Worm (Caenorhabditis elegans) whole organism, young adult: ENCODE measurements around the gene F20D6.12.

Experiments used
- B0261.1 ChIP-seq: sonication (generic microtip); optimal IDR thresholded peaks from 2 replicates; lab custom pipeline; 2016; ENCODE audit warnings: mild to moderate bottlenecking, missing genetic modification characterization, moderate library complexity, missing compliant biosample characterization
- B0336.3 ChIP-seq: fragments of 200-800 bp; sonication (Bioruptor generic); IDR thresholded peaks from 2 replicates; pipeline ENCODE4 v1.3.6; 2022; ENCODE audit warnings: missing genetic modification characterization, missing compliant biosample characterization
- F10E7.11 ChIP-seq: sonication (generic microtip); optimal IDR thresholded peaks from 2 replicates; lab custom pipeline; 2017; ENCODE audit warnings: mild to moderate bottlenecking, missing genetic modification characterization, moderate library complexity, missing compliant biosample characterization
- F57C9.4 ChIP-seq: sonication (generic microtip); optimal IDR thresholded peaks from 2 replicates; lab custom pipeline; 2017; ENCODE audit warnings: mild to moderate bottlenecking, missing genetic modification characterization, missing compliant biosample characterization
- K11D2.4 ChIP-seq: fragments of 200-800 bp; sonication (Bioruptor generic); IDR thresholded peaks from 2 replicates; pipeline ENCODE4 v1.3.6; 2022; ENCODE audit warnings: missing genetic modification reagents, missing genetic modification characterization, missing compliant biosample characterization
- Y56A3A.18 ChIP-seq: fragments of 200-800 bp; sonication (Bioruptor generic); IDR thresholded peaks from 2 replicates; pipeline ENCODE4 v1.3.6; 2022; ENCODE audit warnings: missing genetic modification reagents, missing genetic modification characterization, missing compliant biosample characterization
- Y67H2A.10 ChIP-seq: fragments of 200-800 bp; sonication (Bioruptor generic); conservative IDR thresholded peaks from 2 replicates; pipeline ENCODE4 v1.3.6; 2022; ENCODE audit warnings: missing genetic modification reagents, missing genetic modification characterization, missing compliant biosample characterization
- akir-1 ChIP-seq: fragments of 200-800 bp; sonication (Bioruptor generic); optimal IDR thresholded peaks from 2 replicates; lab custom pipeline; 2018; ENCODE audit warnings: mild to moderate bottlenecking, missing genetic modification characterization, moderate library complexity, missing compliant biosample characterization
- aptf-3 ChIP-seq: fragments of 200-800 bp; sonication (Bioruptor generic); IDR thresholded peaks from 2 replicates; pipeline ENCODE4 v1.3.6; 2022; ENCODE audit warnings: missing genetic modification characterization, missing compliant biosample characterization
- attf-5 ChIP-seq: fragments of 200-800 bp; sonication (Bioruptor generic); optimal IDR thresholded peaks from 2 replicates; lab custom pipeline; 2018; ENCODE audit warnings: mild to moderate bottlenecking, missing genetic modification characterization, missing compliant biosample characterization
- bed-1 ChIP-seq: fragments of 200-800 bp; sonication (Bioruptor generic); IDR thresholded peaks from 2 replicates; pipeline ENCODE4 v1.3.6; 2022; ENCODE audit warnings: missing genetic modification reagents, missing genetic modification characterization, missing compliant biosample characterization
- ceh-100 ChIP-seq: fragments of 200-800 bp; sonication (Bioruptor generic); IDR thresholded peaks from 2 replicates; pipeline ENCODE4 v1.3.6; 2022; ENCODE audit warnings: missing genetic modification reagents, missing genetic modification characterization, missing compliant biosample characterization
- ceh-27 ChIP-seq: fragments of 200-800 bp; sonication (Bioruptor generic); optimal IDR thresholded peaks from 2 replicates; lab custom pipeline; 2018; ENCODE audit warnings: mild to moderate bottlenecking, missing genetic modification characterization, moderate library complexity, missing compliant biosample characterization
- ceh-91 ChIP-seq: fragments of 200-800 bp; sonication (Bioruptor generic); IDR thresholded peaks from 2 replicates; pipeline ENCODE4 v1.3.6; 2022; ENCODE audit warnings: missing genetic modification reagents, missing genetic modification characterization, missing compliant biosample characterization
- chd-7 ChIP-seq: sonication (generic microtip); optimal IDR thresholded peaks from 2 replicates; lab custom pipeline; 2016; ENCODE audit warnings: mild to moderate bottlenecking, missing genetic modification characterization, moderate library complexity, missing compliant biosample characterization
- die-1 ChIP-seq: sonication (generic microtip); optimal IDR thresholded peaks from 2 replicates; lab custom pipeline; 2016; ENCODE audit warnings: missing genotype, mild to moderate bottlenecking, missing genetic modification characterization, missing compliant biosample characterization
- egl-18 ChIP-seq: fragments of 200-800 bp; sonication (Bioruptor generic); IDR thresholded peaks from 2 replicates; pipeline ENCODE4 v1.3.6; 2022; ENCODE audit warnings: missing genetic modification reagents, missing genetic modification characterization, missing compliant biosample characterization
- ekl-4 ChIP-seq: fragments of 200-800 bp; sonication (Bioruptor generic); IDR thresholded peaks from 2 replicates; pipeline ENCODE4 v1.3.6; 2022; ENCODE audit warnings: missing genetic modification reagents, missing genetic modification characterization, missing compliant biosample characterization
- fkh-3 ChIP-seq: sonication (generic microtip); optimal IDR thresholded peaks from 2 replicates; lab custom pipeline; 2016; ENCODE audit warnings: mild to moderate bottlenecking, missing genetic modification characterization, missing compliant biosample characterization
- gei-17 ChIP-seq: fragments of 200-800 bp; sonication (Bioruptor generic); optimal IDR thresholded peaks from 2 replicates; lab custom pipeline; 2018; ENCODE audit warnings: mild to moderate bottlenecking, missing genetic modification characterization, missing compliant biosample characterization
- him-1 ChIP-seq: sonication (generic microtip); optimal IDR thresholded peaks from 2 replicates; lab custom pipeline; 2016; ENCODE audit warnings: missing genotype, missing genetic modification reagents, missing genetic modification characterization, missing compliant biosample characterization
- let-526 ChIP-seq: fragments of 200-800 bp; sonication (Bioruptor generic); IDR thresholded peaks from 2 replicates; pipeline ENCODE4 v1.3.6; 2022; ENCODE audit warnings: missing genetic modification reagents, missing genetic modification characterization, missing compliant biosample characterization
- let-607 ChIP-seq, 2 experiments: fragments of 200-800 bp in 1 of 2; sonication (Bioruptor generic) in 1 of 2; sonication (generic microtip) in 1 of 2; optimal IDR thresholded peaks; 2 replicates each; lab custom pipeline; 2016 to 2018; ENCODE audit warnings: mild to moderate bottlenecking in 2 of 2, missing compliant biosample characterization in 2 of 2, missing genetic modification characterization in 2 of 2, moderate library complexity in 2 of 2, missing genotype in 1 of 2
- lin-35 ChIP-seq, 3 experiments: fragments of 150-350 bp in 2 of 3; sonication (generic microtip) in 1 of 3; optimal IDR thresholded peaks; 2 replicates each; lab custom pipeline; 2014 to 2018; ENCODE audit warnings: missing biosample characterization in 3 of 3, missing genetic modification characterization in 3 of 3, missing genetic modification reagents in 3 of 3
- lin-54 ChIP-seq: fragments of 200-800 bp; sonication (Bioruptor generic); optimal IDR thresholded peaks from 2 replicates; lab custom pipeline; 2018; ENCODE audit warnings: mild to moderate bottlenecking, missing genetic modification characterization, missing compliant biosample characterization
- lsl-1 ChIP-seq: fragments of 200-800 bp; sonication (Bioruptor generic); optimal IDR thresholded peaks from 2 replicates; lab custom pipeline; 2018; ENCODE audit warnings: mild to moderate bottlenecking, missing genetic modification characterization, moderate library complexity, missing compliant biosample characterization
- lsy-27 ChIP-seq: sonication (generic microtip); optimal IDR thresholded peaks from 2 replicates; lab custom pipeline; 2017; ENCODE audit warnings: missing genetic modification characterization, mild to moderate bottlenecking, missing compliant biosample characterization, antibody characterized with exemption, missing genotype, borderline replicate concordance; ENCODE audit not compliant: insufficient read depth
- madf-8 ChIP-seq: fragments of 200-800 bp; sonication (Bioruptor generic); conservative IDR thresholded peaks from 2 replicates; pipeline ENCODE4 v1.3.6; 2022; ENCODE audit warnings: missing genetic modification reagents, missing genetic modification characterization, missing compliant biosample characterization
- nfya-2 ChIP-seq: fragments of 200-800 bp; sonication (Bioruptor generic); IDR thresholded peaks from 2 replicates; pipeline ENCODE4 v1.3.6; 2022; ENCODE audit warnings: missing genetic modification reagents, missing genetic modification characterization, missing compliant biosample characterization
- nfyb-1 ChIP-seq: fragments of 200-800 bp; sonication (Bioruptor generic); IDR thresholded peaks from 2 replicates; pipeline ENCODE4 v1.3.6; 2022; ENCODE audit warnings: missing genetic modification reagents, missing genetic modification characterization, missing compliant biosample characterization
- nhr-120 ChIP-seq: fragments of 200-800 bp; sonication (Bioruptor generic); IDR thresholded peaks from 2 replicates; pipeline ENCODE4 v1.3.6; 2022; ENCODE audit warnings: missing genetic modification characterization, missing compliant biosample characterization
- nhr-90 ChIP-seq: sonication (generic microtip); optimal IDR thresholded peaks from 2 replicates; lab custom pipeline; 2016; ENCODE audit warnings: missing genotype, mild to moderate bottlenecking, missing genetic modification characterization, missing compliant biosample characterization
- rcor-1 ChIP-seq: fragments of 200-800 bp; sonication (Bioruptor generic); IDR thresholded peaks from 2 replicates; pipeline ENCODE4 v1.3.6; 2022; ENCODE audit warnings: missing genetic modification reagents, missing genetic modification characterization, missing compliant biosample characterization
- repo-1 ChIP-seq: sonication (generic microtip); optimal IDR thresholded peaks from 2 replicates; lab custom pipeline; 2017; ENCODE audit warnings: mild to moderate bottlenecking, missing genetic modification characterization, missing compliant biosample characterization
- rpc-1 ChIP-seq, 2 experiments: fragments of 150-350 bp in 1 of 2; sonication (generic microtip) in 1 of 2; optimal IDR thresholded peaks; 2 replicates each; lab custom pipeline; 2014 to 2018; ENCODE audit warnings: missing biosample characterization in 1 of 2, missing genetic modification characterization in 1 of 2, missing genetic modification reagents in 1 of 2, missing genotype in 1 of 2
- sdz-38 ChIP-seq: sonication (generic microtip); optimal IDR thresholded peaks from 2 replicates; lab custom pipeline; 2016; ENCODE audit warnings: missing genotype, missing genetic modification characterization, missing compliant biosample characterization
- snpc-1.1 ChIP-seq: sonication (generic microtip); optimal IDR thresholded peaks from 2 replicates; lab custom pipeline; 2017; ENCODE audit warnings: missing genetic modification characterization, mild to moderate bottlenecking, missing compliant biosample characterization, antibody characterized with exemption, moderate library complexity, missing genotype, missing genetic modification reagents; ENCODE audit not compliant: insufficient read depth
- snpc-1.3 ChIP-seq: sonication (generic microtip); optimal IDR thresholded peaks from 2 replicates; lab custom pipeline; 2017; ENCODE audit warnings: missing genetic modification characterization, mild to moderate bottlenecking, missing compliant biosample characterization, antibody characterized with exemption, moderate library complexity, missing genotype, missing genetic modification reagents; ENCODE audit not compliant: insufficient read depth
- snpc-4 ChIP-seq, 5 experiments: fragments of 150-350 bp in 1 of 5; sonication (generic microtip) in 4 of 5; optimal IDR thresholded peaks; 2 replicates each; lab custom pipeline; 2014 to 2018; ENCODE audit warnings: missing genetic modification characterization in 5 of 5, missing biosample characterization in 3 of 5, antibody characterized with exemption in 2 of 5, mild to moderate bottlenecking in 2 of 5, missing compliant biosample characterization in 2 of 5, missing genotype in 2 of 5, moderate library complexity in 2 of 5, missing genetic modification reagents in 1 of 5
- somi-1 ChIP-seq: fragments of 200-800 bp; sonication (Bioruptor generic); optimal IDR thresholded peaks from 2 replicates; lab custom pipeline; 2018; ENCODE audit warnings: mild to moderate bottlenecking, missing genetic modification characterization, missing compliant biosample characterization
- tbp1 ChIP-seq: fragments of 200-800 bp; sonication (Bioruptor generic); optimal IDR thresholded peaks from 2 replicates; lab custom pipeline; 2018; ENCODE audit warnings: mild to moderate bottlenecking, missing genetic modification characterization, missing compliant biosample characterization
- tlf-1 ChIP-seq: fragments of 200-800 bp; sonication (Bioruptor generic); optimal IDR thresholded peaks from 2 replicates; lab custom pipeline; 2018; ENCODE audit warnings: mild to moderate bottlenecking, missing genetic modification characterization, missing compliant biosample characterization
- xnd-1 ChIP-seq: sonication (generic microtip); optimal IDR thresholded peaks from 2 replicates; lab custom pipeline; 2016; ENCODE audit warnings: missing genotype, missing genetic modification reagents, missing genetic modification characterization, missing compliant biosample characterization
- zfh-2 ChIP-seq: fragments of 200-800 bp; sonication (Bioruptor generic); conservative IDR thresholded peaks from 2 replicates; pipeline ENCODE4 v1.3.6; 2022; ENCODE audit warnings: missing genetic modification reagents, missing genetic modification characterization, missing compliant biosample characterization
- ztf-26 ChIP-seq: sonication (generic microtip); optimal IDR thresholded peaks from 2 replicates; lab custom pipeline; 2017; ENCODE audit warnings: missing genetic modification characterization, missing compliant biosample characterization
- ztf-28 ChIP-seq: fragments of 200-800 bp; sonication (Bioruptor generic); IDR thresholded peaks from 2 replicates; pipeline ENCODE4 v1.3.6; 2022; ENCODE audit warnings: missing genetic modification reagents, missing genetic modification characterization, missing compliant biosample characterization
- ztf-6 ChIP-seq: fragments of 200-800 bp; sonication (Bioruptor generic); IDR thresholded peaks from 2 replicates; pipeline ENCODE4 v1.3.6; 2022; ENCODE audit warnings: missing genetic modification reagents, missing genetic modification characterization, missing compliant biosample characterization

F20D6.12 gene

DNA sequence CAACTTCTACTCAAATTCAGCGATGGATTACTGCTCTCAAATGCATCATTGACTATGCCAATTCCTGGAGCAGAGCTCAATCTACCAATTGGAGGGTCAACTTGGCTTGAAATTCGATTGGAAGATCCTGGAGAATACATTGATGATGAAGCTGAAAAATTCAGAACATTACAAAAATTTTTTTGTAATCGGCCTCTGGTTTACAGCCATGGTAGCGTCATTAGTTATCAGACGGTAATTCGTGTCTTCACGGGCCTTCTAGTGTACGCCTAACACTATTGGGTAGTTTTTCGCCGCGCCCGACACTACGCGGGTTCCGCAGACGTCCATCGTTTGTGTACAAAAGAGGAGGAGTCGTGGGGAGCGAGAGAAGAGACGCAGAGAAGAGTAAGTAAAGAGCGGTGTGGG is 38.8 kb upstream of the F20D6.12 start:
- TF ChIP-seq fkh-3 (tag; lab: Kevin White, UChicago) (peak; percentile 54), nhr-120 (GFP tag; lab: Robert Waterston, UW) (no peak), Y67H2A.10 (GFP tag; lab: Robert Waterston, UW) (no peak), nfya-2 (GFP tag; lab: Robert Waterston, UW) (no peak), tlf-1 (peak; percentile 69), ekl-4 (GFP tag; lab: Robert Waterston, UW) (peak; percentile 94), K11D2.4 (GFP tag; lab: Robert Waterston, UW) (peak; percentile 37; the same call in 1 of the 2 replicates), lin-35 (GFP tag; optimal IDR thresholded peaks at IDR 0.05; lab: Kevin White, UChicago) (peak in 2 of 3 experiments; percentile 31 to 75), nhr-90 (tag; lab: Kevin White, UChicago) (peak; percentile 49), bed-1 (GFP tag; lab: Robert Waterston, UW) (no peak), snpc-1.3 (tag; lab: Kevin White, UChicago) (peak; percentile 98), madf-8 (GFP tag; lab: Robert Waterston, UW) (peak; percentile 65), chd-7 (tag; lab: Kevin White, UChicago) (peak; percentile 74), akir-1 (GFP tag; lab: Kevin White, UChicago) (peak; percentile 49), xnd-1 (tag; lab: Kevin White, UChicago) (peak; percentile 66), sdz-38 (no peak), ceh-100 (GFP tag; lab: Robert Waterston, UW) (peak; percentile 92), B0261.1 (tag; lab: Kevin White, UChicago) (peak; percentile 59), nfyb-1 (GFP tag; lab: Robert Waterston, UW) (peak; percentile 91), aptf-3 (GFP tag; lab: Robert Waterston, UW) (no peak), let-607 (tag; optimal IDR thresholded peaks at IDR 0.05; lab: Kevin White, UChicago) (peak; percentile 19 to 22), ceh-91 (peak; percentile 65), lsl-1 (GFP tag; lab: Kevin White, UChicago) (peak; percentile 83), ztf-28 (peak; percentile 91), attf-5 (peak; percentile 47), him-1 (tag; lab: Kevin White, UChicago) (peak; percentile 99), egl-18 (no peak), rpc-1 (optimal IDR thresholded peaks at IDR 0.05; lab: Kevin White, UChicago) (peak; percentile 14), rpc-1 (tag; optimal IDR thresholded peaks at IDR 0.05; lab: Kevin White, UChicago) (peak; percentile 23), repo-1 (tag; lab: Kevin White, UChicago) (peak; percentile 87), zfh-2 (GFP tag; lab: Robert Waterston, UW) (peak; percentile 75), ztf-26 (tag; lab: Kevin White, UChicago) (peak; percentile 25), ceh-27 (GFP tag; lab: Kevin White, UChicago) (peak; percentile 66), B0336.3 (GFP tag; lab: Robert Waterston, UW) (peak; percentile 96), F10E7.11 (peak; percentile 8), lsy-27 (peak; percentile 31), ztf-6 (no peak), rcor-1 (peak; percentile 95), snpc-4 (GFP tag; optimal IDR thresholded peaks at IDR 0.05; lab: Kevin White, UChicago) (peak; percentile 100), snpc-4 (tag; optimal IDR thresholded peaks at IDR 0.05; lab: Kevin White, UChicago) (peak; percentile 99 to 100 (median 100)), lin-54 (GFP tag; lab: Kevin White, UChicago) (peak; percentile 86), somi-1 (GFP tag; lab: Kevin White, UChicago) (peak; percentile 80), F57C9.4 (tag; lab: Kevin White, UChicago) (no peak), snpc-1.1 (tag; lab: Kevin White, UChicago) (peak; percentile 99), die-1 (tag; lab: Kevin White, UChicago) (peak; percentile 52), tbp1 (GFP tag; lab: Kevin White, UChicago) (peak; percentile 84), let-526 (GFP tag; lab: Robert Waterston, UW) (no peak), Y56A3A.18 (GFP tag; lab: Robert Waterston, UW) (peak; percentile 94), gei-17 (GFP tag; lab: Kevin White, UChicago) (peak; percentile 55)
